Fruit fly (Drosophila melanogaster): Measurements from ENCODE around the gene Sod1.

Sod1 gene

dm6 chr3L:11074043-11074853 lies 39.3 kb downstream of the Sod1 start, which contains the start of the genes Pfdn2 and Noc1 (continued):
- TF ChIP-seq sd (tag; optimal IDR thresholded peaks at IDR 0.05) = no peak
- no peak for TF ChIP-seq CG7745 (tag; optimal IDR thresholded peaks at IDR 0.05)
- TF ChIP-seq Trl (optimal IDR thresholded peaks at IDR 0.05) = no peak
- peak; percentile 32 for TF ChIP-seq Trl (GFP tag; optimal IDR thresholded peaks at IDR 0.05)
- TF ChIP-seq CG10366 (GFP tag; IDR thresholded peaks at IDR 0.05) = peak; percentile 50; the same call in 1 of the 2 replicates
- TF ChIP-seq Hmr (GFP tag; optimal IDR thresholded peaks at IDR 0.05) = no peak
- no peak for TF ChIP-seq CG12219 (GFP tag; optimal IDR thresholded peaks at IDR 0.05)
- no peak for TF ChIP-seq CG31388 (GFP tag; optimal IDR thresholded peaks at IDR 0.05)
- TF ChIP-seq E2f2 (GFP tag; IDR thresholded peaks at IDR 0.05) = no peak
- TF ChIP-seq PHDP (tag; optimal IDR thresholded peaks at IDR 0.05) = no peak
- TF ChIP-seq CG2199 (GFP tag; IDR thresholded peaks at IDR 0.05) = no peak
- no peak for TF ChIP-seq Vsx1 (GFP tag; optimal IDR thresholded peaks at IDR 0.05)
- no peak for TF ChIP-seq btn (GFP tag; optimal IDR thresholded peaks at IDR 0.05)
- peak; percentile 82 for TF ChIP-seq cwo (GFP tag; optimal IDR thresholded peaks at IDR 0.05)
- TF ChIP-seq CG17829 (tag; optimal IDR thresholded peaks at IDR 0.05) = peak; percentile 55
- TF ChIP-seq Asciz (GFP tag; optimal IDR thresholded peaks at IDR 0.05) = no peak
- peak; percentile 18 for TF ChIP-seq CG2116 (GFP tag; optimal IDR thresholded peaks at IDR 0.05)
- no peak for TF ChIP-seq maf-S (GFP tag; optimal IDR thresholded peaks at IDR 0.05)
- TF ChIP-seq TFAM (GFP tag; optimal IDR thresholded peaks at IDR 0.05) = no peak
- peak; percentile 73 for TF ChIP-seq CG9932 (GFP tag; IDR thresholded peaks at IDR 0.05)
- TF ChIP-seq CG12744 (GFP tag; optimal IDR thresholded peaks at IDR 0.05) = no peak
- TF ChIP-seq Meics (GFP tag; optimal IDR thresholded peaks at IDR 0.05) = peak; percentile 100
- TF ChIP-seq Sox102F (GFP tag; optimal IDR thresholded peaks at IDR 0.05) = peak; percentile 76
- no peak for TF ChIP-seq gce (GFP tag; IDR thresholded peaks at IDR 0.05)
- no peak for TF ChIP-seq gro (GFP tag; optimal IDR thresholded peaks at IDR 0.05)
- no peak for TF ChIP-seq Camta (GFP tag; optimal IDR thresholded peaks at IDR 0.05)
- TF ChIP-seq CG12299 (tag; optimal IDR thresholded peaks at IDR 0.05) = peak; percentile 25
- no peak for TF ChIP-seq sim (GFP tag; IDR thresholded peaks at IDR 0.05)
- no peak for TF ChIP-seq CG11696 (GFP tag; IDR thresholded peaks at IDR 0.05)
- no peak for TF ChIP-seq emc (GFP tag; optimal IDR thresholded peaks at IDR 0.05)
- no peak for TF ChIP-seq sqz (GFP tag; optimal IDR thresholded peaks at IDR 0.05)
- no peak for TF ChIP-seq Sry-δ (GFP tag; optimal IDR thresholded peaks at IDR 0.05)
- TF ChIP-seq GATAe (GFP tag; conservative IDR thresholded peaks at IDR 0.05) = no peak
- no peak for TF ChIP-seq Bteb2 (GFP tag; optimal IDR thresholded peaks at IDR 0.05)
- no peak for TF ChIP-seq Usf (GFP tag; optimal IDR thresholded peaks at IDR 0.05)
- no peak for TF ChIP-seq chn (GFP tag; optimal IDR thresholded peaks at IDR 0.05)
- no peak for TF ChIP-seq CG1024 (GFP tag; IDR thresholded peaks at IDR 0.05)
- no peak for TF ChIP-seq nom (GFP tag; optimal IDR thresholded peaks at IDR 0.05)
- no peak for TF ChIP-seq grn (GFP tag; optimal IDR thresholded peaks at IDR 0.05)
- TF ChIP-seq toy (GFP tag; IDR thresholded peaks at IDR 0.05) = no peak
- peak; percentile 32; the same call in 1 of the 2 replicates for TF ChIP-seq ssp (GFP tag; IDR thresholded peaks at IDR 0.05)
- no peak for TF ChIP-seq sima (GFP tag; optimal IDR thresholded peaks at IDR 0.05)
- TF ChIP-seq CG17328 (GFP tag; IDR thresholded peaks at IDR 0.05) = peak; percentile 52
- peak; percentile 53; the same call in 1 of the 2 replicates for TF ChIP-seq Ada2b (GFP tag; IDR thresholded peaks at IDR 0.05)
- no peak for TF ChIP-seq bowl (GFP tag; IDR thresholded peaks at IDR 0.05)
- no peak for TF ChIP-seq CG12104 (GFP tag; optimal IDR thresholded peaks at IDR 0.05)
- no peak for TF ChIP-seq CG11723 (GFP tag; optimal IDR thresholded peaks at IDR 0.05)
- no peak for TF ChIP-seq Nf-YB (GFP tag; optimal IDR thresholded peaks at IDR 0.05)
- no peak for TF ChIP-seq cad (GFP tag; optimal IDR thresholded peaks at IDR 0.05)
- TF ChIP-seq CG7372 (GFP tag; IDR thresholded peaks at IDR 0.05) = no peak
- TF ChIP-seq CG7963 (GFP tag; IDR thresholded peaks at IDR 0.05; ENCODE audit: partially characterized antibody) = no peak

Measured in whole organism, embryonic.